Worm (Caenorhabditis elegans): ENCODE data around the gene T22H9.1.

- TF ChIP-seq daf-12 (tag; optimal IDR thresholded peaks at IDR 0.05) (no peak), skn-1 (tag; optimal IDR thresholded peaks at IDR 0.05) (no peak)
Observed at ce11 chrV:385488-385887, 25.9 kb downstream of the T22H9.1 start, which contains the start of gene lipl-5.

Data from whole organism, L4 larva.